Worm (Caenorhabditis elegans) whole organism, L2 larva: ENCODE measurements around the gene msp-77.

ENCODE experiments used
- C34F6.9 ChIP-seq: fragments of 150-350 bp; optimal IDR thresholded peaks from 2 replicates; lab custom pipeline; 2014; ENCODE audit warnings: missing biosample characterization, missing genetic modification characterization
- F13H6.1 ChIP-seq: sonication (generic microtip); optimal IDR thresholded peaks from 2 replicates; lab custom pipeline; 2016; ENCODE audit warnings: missing genetic modification characterization, missing compliant biosample characterization
- R02D3.7 ChIP-seq: fragments of 150-350 bp; optimal IDR thresholded peaks from 2 replicates; lab custom pipeline; 2014; ENCODE audit warnings: missing biosample characterization, missing genetic modification characterization
- Y55F3AM.14 ChIP-seq: fragments of 200-800 bp; sonication (Bioruptor generic); optimal IDR thresholded peaks from 2 replicates; lab custom pipeline; 2018; ENCODE audit warnings: mild to moderate bottlenecking, missing genetic modification characterization, missing compliant biosample characterization
- ZK546.5 ChIP-seq: sonication (generic microtip); optimal IDR thresholded peaks from 2 replicates; lab custom pipeline; 2017; ENCODE audit warnings: missing biosample characterization, missing genetic modification characterization
- aly-2 ChIP-seq: fragments of 150-350 bp; optimal IDR thresholded peaks from 2 replicates; lab custom pipeline; 2014; ENCODE audit warnings: missing biosample characterization, missing genetic modification characterization
- ama-1 ChIP-seq: fragments of 150-350 bp; optimal IDR thresholded peaks from 2 replicates; lab custom pipeline; 2018; ENCODE audit warnings: inconsistent platforms
- blmp-1 ChIP-seq: sonication (generic microtip); optimal IDR thresholded peaks from 2 replicates; lab custom pipeline; 2017; ENCODE audit warnings: missing genetic modification characterization, mild to moderate bottlenecking, missing compliant biosample characterization, antibody characterized with exemption, moderate library complexity; ENCODE audit not compliant: insufficient read depth
- ceh-82 ChIP-seq: fragments of 150-350 bp; optimal IDR thresholded peaks from 2 replicates; lab custom pipeline; 2014; ENCODE audit warnings: missing biosample characterization, missing genetic modification characterization
- crh-2 ChIP-seq: sonication (generic microtip); optimal IDR thresholded peaks from 2 replicates; lab custom pipeline; 2017; ENCODE audit warnings: missing biosample characterization, missing genetic modification characterization
- dmd-4 ChIP-seq: sonication (generic microtip); optimal IDR thresholded peaks from 2 replicates; lab custom pipeline; 2017; ENCODE audit warnings: missing biosample characterization, missing genetic modification characterization
- egl-27 ChIP-seq: sonication (generic microtip); optimal IDR thresholded peaks from 3 replicates; lab custom pipeline; 2017; ENCODE audit warnings: missing biosample characterization, missing genetic modification reagents, missing genetic modification characterization
- elt-1 ChIP-seq: fragments of 150-350 bp; optimal IDR thresholded peaks from 2 replicates; lab custom pipeline; 2014; ENCODE audit warnings: missing biosample characterization, missing genetic modification characterization
- elt-3 ChIP-seq: sonication (generic microtip); optimal IDR thresholded peaks from 2 replicates; lab custom pipeline; 2017; ENCODE audit warnings: missing biosample characterization, missing genetic modification characterization
- fos-1 ChIP-seq: fragments of 150-350 bp; optimal IDR thresholded peaks from 2 replicates; lab custom pipeline; 2014; ENCODE audit warnings: missing biosample characterization, missing genetic modification characterization
- gmeb-1 ChIP-seq: fragments of 150-350 bp; optimal IDR thresholded peaks from 2 replicates; lab custom pipeline; 2014; ENCODE audit warnings: missing biosample characterization, missing genetic modification characterization
- lin-11 ChIP-seq: fragments of 150-350 bp; sonication (generic microtip); optimal IDR thresholded peaks from 2 replicates; lab custom pipeline; 2014; ENCODE audit warnings: missing biosample characterization, missing genetic modification characterization, inconsistent platforms, mixed read lengths
- lin-39 ChIP-seq: fragments of 150-350 bp; optimal IDR thresholded peaks from 2 replicates; lab custom pipeline; 2014; ENCODE audit warnings: missing biosample characterization, missing genetic modification reagents, missing genetic modification characterization
- lsy-2 ChIP-seq, 2 experiments: fragments of 150-350 bp in 1 of 2; sonication (generic microtip) in 1 of 2; optimal IDR thresholded peaks; 2 replicates each; lab custom pipeline; 2014 to 2017; ENCODE audit warnings: missing biosample characterization in 2 of 2, missing genetic modification characterization in 2 of 2
- mab-5 ChIP-seq: fragments of 150-350 bp; optimal IDR thresholded peaks from 2 replicates; lab custom pipeline; 2014; ENCODE audit warnings: missing biosample characterization, missing genetic modification characterization
- nhr-10 ChIP-seq: sonication (generic microtip); optimal IDR thresholded peaks from 2 replicates; lab custom pipeline; 2017; ENCODE audit warnings: missing biosample characterization, missing genetic modification characterization
- nhr-11 ChIP-seq: fragments of 150-350 bp; optimal IDR thresholded peaks from 2 replicates; lab custom pipeline; 2014; ENCODE audit warnings: missing biosample characterization, missing genetic modification characterization
- nhr-129 ChIP-seq: fragments of 150-350 bp; optimal IDR thresholded peaks from 2 replicates; lab custom pipeline; 2014; ENCODE audit warnings: missing biosample characterization, missing genetic modification characterization
- nhr-21 ChIP-seq: fragments of 150-350 bp; optimal IDR thresholded peaks from 2 replicates; lab custom pipeline; 2014; ENCODE audit warnings: missing biosample characterization, missing genetic modification characterization
- nhr-23 ChIP-seq: fragments of 150-350 bp; optimal IDR thresholded peaks from 2 replicates; lab custom pipeline; 2014; ENCODE audit warnings: missing biosample characterization, missing genetic modification reagents, missing genetic modification characterization
- nhr-237 ChIP-seq: fragments of 150-350 bp; optimal IDR thresholded peaks from 2 replicates; lab custom pipeline; 2014; ENCODE audit warnings: missing biosample characterization, missing genetic modification characterization
- nhr-25 ChIP-seq: fragments of 150-350 bp; sonication (generic microtip); optimal IDR thresholded peaks from 3 replicates; lab custom pipeline; 2014; ENCODE audit warnings: missing biosample characterization, missing genetic modification characterization
- nhr-6 ChIP-seq: fragments of 150-350 bp; optimal IDR thresholded peaks from 2 replicates; lab custom pipeline; 2014; ENCODE audit warnings: missing biosample characterization, missing genetic modification characterization
- nhr-77 ChIP-seq: fragments of 150-350 bp; optimal IDR thresholded peaks from 2 replicates; lab custom pipeline; 2014; ENCODE audit warnings: missing biosample characterization, missing genetic modification characterization
- peb-1 ChIP-seq: fragments of 150-350 bp; optimal IDR thresholded peaks from 2 replicates; lab custom pipeline; 2014; ENCODE audit warnings: missing biosample characterization, missing genetic modification characterization
- sem-4 ChIP-seq: fragments of 150-350 bp; optimal IDR thresholded peaks from 2 replicates; lab custom pipeline; 2014; ENCODE audit warnings: missing biosample characterization, missing genetic modification reagents, missing genetic modification characterization
- skn-1 ChIP-seq: sonication (generic microtip); optimal IDR thresholded peaks from 2 replicates; lab custom pipeline; 2017; ENCODE audit warnings: missing biosample characterization, missing genetic modification characterization
- sma-3 ChIP-seq: sonication (generic microtip); optimal IDR thresholded peaks from 2 replicates; lab custom pipeline; 2016; ENCODE audit warnings: missing genetic modification reagents, missing genetic modification characterization, missing compliant biosample characterization
- sma-9 ChIP-seq, 2 experiments: fragments of 150-350 bp in 1 of 2; sonication (generic microtip) in 1 of 2; optimal IDR thresholded peaks; 2 replicates each; lab custom pipeline; 2014 to 2016; ENCODE audit warnings: missing genetic modification characterization in 2 of 2, mild to moderate bottlenecking in 1 of 2, missing biosample characterization in 1 of 2, missing compliant biosample characterization in 1 of 2, missing genetic modification reagents in 1 of 2, moderate library complexity in 1 of 2
- snpc-4 ChIP-seq: fragments of 150-350 bp; optimal IDR thresholded peaks from 2 replicates; lab custom pipeline; 2014; ENCODE audit warnings: missing biosample characterization, missing genetic modification characterization
- unc-39 ChIP-seq: fragments of 150-350 bp; optimal IDR thresholded peaks from 2 replicates; lab custom pipeline; 2014; ENCODE audit warnings: missing biosample characterization, missing genetic modification characterization
- unc-55 ChIP-seq: fragments of 150-350 bp; sonication (generic microtip); optimal IDR thresholded peaks from 3 replicates; lab custom pipeline; 2014; ENCODE audit warnings: missing biosample characterization, missing genetic modification reagents, missing genetic modification characterization
- unc-62 ChIP-seq: fragments of 150-350 bp; optimal IDR thresholded peaks from 2 replicates; lab custom pipeline; 2014; ENCODE audit warnings: missing biosample characterization, missing genetic modification reagents, missing genetic modification characterization
- zag-1 ChIP-seq: fragments of 150-350 bp; optimal IDR thresholded peaks from 2 replicates; lab custom pipeline; 2014; ENCODE audit warnings: missing biosample characterization, missing genetic modification characterization
- ztf-1 ChIP-seq: fragments of 200-800 bp; sonication (Bioruptor generic); conservative IDR thresholded peaks from 2 replicates; pipeline ENCODE4 v1.3.6; 2022; ENCODE audit warnings: missing genetic modification characterization, missing compliant biosample characterization
- ztf-11 ChIP-seq: sonication (generic microtip); optimal IDR thresholded peaks from 2 replicates; lab custom pipeline; 2017; ENCODE audit warnings: missing biosample characterization, missing genetic modification characterization
- ztf-4 ChIP-seq: fragments of 150-350 bp; optimal IDR thresholded peaks from 2 replicates; lab custom pipeline; 2014; ENCODE audit warnings: missing biosample characterization, missing genetic modification characterization

Gene msp-77

ce11 chrIV:9878893-9879379 lies 15.5 kb upstream of the msp-77 start, which contains the start of gene nhr-4:
Gene nhr-4, plus strand, starts transcription at chrIV:9879329.
- TF ChIP-seq C34F6.9 (tag; lab: Kevin White, UChicago) (no peak), aly-2 (tag; lab: Kevin White, UChicago) (no peak), sem-4 (tag; lab: Kevin White, UChicago) (no peak), sma-3 (GFP tag; lab: Kevin White, UChicago) (no peak), fos-1 (tag; lab: Kevin White, UChicago) (no peak), crh-2 (tag; lab: Kevin White, UChicago) (no peak)

ce11 chrIV:9884257-9884656 lies 10.2 kb upstream of the msp-77 start, which contains the start of the genes prp-18 and mccc-1:
Gene prp-18, minus strand, starts transcription at chrIV:9884383.
Gene mccc-1, plus strand, starts transcription at chrIV:9884570.
- TF ChIP-seq ama-1: no peak
- TF ChIP-seq nhr-11 (tag; lab: Kevin White, UChicago): no peak
- peak; percentile 90 for TF ChIP-seq C34F6.9 (tag; lab: Kevin White, UChicago)
- no peak for TF ChIP-seq mab-5 (tag; lab: Kevin White, UChicago)
- peak; percentile 47 for TF ChIP-seq fos-1 (tag; lab: Kevin White, UChicago)
- TF ChIP-seq ztf-1 (GFP tag; lab: Robert Waterston, UW): no peak
- TF ChIP-seq F13H6.1 (tag; lab: Kevin White, UChicago): no peak
- TF ChIP-seq R02D3.7 (tag; lab: Kevin White, UChicago): no peak
- TF ChIP-seq egl-27 (tag; lab: Kevin White, UChicago): no peak
- TF ChIP-seq ZK546.5 (tag; lab: Kevin White, UChicago): no peak
- TF ChIP-seq nhr-237: no peak
- TF ChIP-seq Y55F3AM.14 (GFP tag; lab: Kevin White, UChicago): no peak
- no peak for TF ChIP-seq nhr-10
- TF ChIP-seq peb-1 (tag; lab: Kevin White, UChicago): no peak
- no peak for TF ChIP-seq lin-39 (tag; lab: Kevin White, UChicago)
- TF ChIP-seq crh-2 (tag; lab: Kevin White, UChicago): peak; percentile 60
- TF ChIP-seq sem-4 (tag; lab: Kevin White, UChicago): peak; percentile 11
- no peak for TF ChIP-seq sma-3 (GFP tag; lab: Kevin White, UChicago)
- no peak for TF ChIP-seq ztf-11 (tag; lab: Kevin White, UChicago)
- TF ChIP-seq sma-9 (GFP tag; optimal IDR thresholded peaks at IDR 0.05; lab: Kevin White, UChicago): peak; percentile 23
- no peak for TF ChIP-seq sma-9 (tag; optimal IDR thresholded peaks at IDR 0.05; lab: Kevin White, UChicago)
- TF ChIP-seq unc-39: no peak
- no peak for TF ChIP-seq snpc-4
- no peak for TF ChIP-seq unc-62 (GFP tag; lab: Kevin White, UChicago)
- no peak for TF ChIP-seq lin-11 (tag; lab: Kevin White, UChicago)
- no peak for TF ChIP-seq elt-3 (tag; lab: Kevin White, UChicago)
- TF ChIP-seq dmd-4 (tag; lab: Kevin White, UChicago): no peak
- no peak for TF ChIP-seq ceh-82 (tag; lab: Kevin White, UChicago)
- no peak for TF ChIP-seq nhr-77
- TF ChIP-seq unc-55 (GFP tag; lab: Kevin White, UChicago): peak; percentile 82
- no peak for TF ChIP-seq lsy-2 (tag; optimal IDR thresholded peaks at IDR 0.05; lab: Kevin White, UChicago)
- peak; percentile 51 for TF ChIP-seq nhr-129
- no peak for TF ChIP-seq elt-1 (tag; lab: Kevin White, UChicago)
- TF ChIP-seq nhr-25 (tag; lab: Kevin White, UChicago): no peak
- TF ChIP-seq nhr-6 (tag; lab: Kevin White, UChicago): no peak
- TF ChIP-seq blmp-1 (tag; lab: Kevin White, UChicago): no peak
- TF ChIP-seq gmeb-1 (tag; lab: Kevin White, UChicago): peak; percentile 21
- no peak for TF ChIP-seq nhr-23 (tag; lab: Kevin White, UChicago)
- no peak for TF ChIP-seq skn-1 (tag; lab: Kevin White, UChicago)
- no peak for TF ChIP-seq ztf-4 (tag; lab: Kevin White, UChicago)
- no peak for TF ChIP-seq nhr-21 (tag; lab: Kevin White, UChicago)
- TF ChIP-seq zag-1 (tag; lab: Kevin White, UChicago): no peak
